Worm (Caenorhabditis elegans): ENCODE data around the gene C33C12.12.
"Not testable (repeated sequence)": the region's sequence is repeated elsewhere in the genome, so short reads cannot be mapped to it uniquely, and the experiment has no call there.

- not testable (repeated sequence) for TF ChIP-seq lsy-2 (tag; optimal IDR thresholded peaks at IDR 0.05); nhr-77 (tag; optimal IDR thresholded peaks at IDR 0.05); nhr-28 (tag; optimal IDR thresholded peaks at IDR 0.05); saeg-2 (GFP tag; IDR thresholded peaks at IDR 0.05)
Measured at ce11 chrII:2153708-2154107, 16.3 kb downstream of the C33C12.12 start, which contains the start of gene math-18.

All from whole organism, L4 larva.